Fruit fly (Drosophila melanogaster) ovary, adult (tissue): ENCODE results near the gene CG34303.

Experiments used
- CG17801 ChIP-seq: fragments of 200-800 bp; optimal IDR thresholded peaks from 2 replicates; lab custom pipeline; 2019; ENCODE audit warnings: missing biosample characterization, mild to moderate bottlenecking, missing genetic modification characterization, moderate library complexity; ENCODE audit not compliant: partially characterized antibody

CG34303 gene

DNA sequence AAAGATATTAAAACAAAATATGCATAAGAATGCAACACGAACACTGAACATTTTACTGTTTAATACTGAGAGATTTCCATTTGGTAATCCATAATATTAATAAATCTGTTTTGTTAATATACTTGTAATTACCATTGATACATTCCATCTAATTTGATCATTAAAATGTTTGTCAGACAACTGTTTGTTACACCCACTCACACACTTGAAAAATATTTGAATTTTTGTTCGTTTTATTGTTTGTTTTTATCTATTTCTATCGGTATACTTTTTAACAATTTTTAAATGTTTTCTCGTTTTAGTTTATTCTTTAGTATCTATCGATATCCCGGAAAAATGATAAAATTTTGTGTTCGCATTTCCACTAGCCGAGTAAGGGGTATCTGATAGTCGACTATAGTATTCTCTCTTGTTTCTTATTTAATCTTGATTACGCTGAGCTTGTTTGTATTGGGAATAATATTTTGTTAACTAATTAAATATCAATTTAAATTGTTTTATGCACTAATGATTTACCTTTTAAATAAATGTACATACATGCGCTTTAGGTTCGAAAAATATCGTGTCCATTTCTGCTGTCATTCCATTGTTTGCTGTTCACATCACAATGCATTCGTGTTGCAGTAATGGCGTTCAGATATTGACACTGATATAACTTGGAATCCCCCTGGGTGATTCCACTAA, at the start of gene CG34303:
TSS of gene CG34303 (minus strand) at position 51 of the 684 bp plus-strand sequence.
- no peak for TF ChIP-seq CG17801 (GFP tag; lab: Kevin White, UChicago)

DNA sequence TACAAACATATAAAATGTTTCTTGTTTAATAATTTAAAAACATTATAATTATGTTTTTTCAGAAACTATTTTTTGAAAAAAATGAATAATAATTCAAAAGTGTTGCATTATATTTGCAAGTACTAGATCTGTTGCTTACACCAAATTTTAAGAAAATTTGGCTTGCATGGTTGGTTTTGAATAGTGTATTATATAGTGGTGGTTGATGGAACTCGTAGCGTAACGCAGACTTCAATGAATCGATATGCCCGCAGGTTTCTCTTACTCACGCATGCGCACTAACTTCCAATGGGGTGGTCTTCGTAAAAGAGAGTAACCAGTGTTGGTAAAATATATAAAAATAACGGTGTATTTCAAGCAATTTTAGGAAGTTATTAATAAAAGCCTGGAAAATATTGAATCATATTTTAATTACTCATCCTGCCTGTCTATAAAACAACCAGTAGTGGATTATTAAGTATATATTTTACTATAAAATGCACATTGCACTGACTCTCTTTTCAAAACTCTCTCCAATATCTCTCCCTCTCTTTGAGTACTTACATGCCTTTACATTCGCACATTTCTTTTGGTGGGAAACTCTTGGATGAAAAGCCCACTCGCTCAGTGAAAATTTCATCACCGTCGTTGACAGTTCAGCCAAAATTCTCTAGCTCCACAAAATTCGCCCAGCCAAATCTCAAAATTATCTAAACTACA, 38.6 kb upstream of the CG34303 start, which contains the start of gene Syn:
TSS of gene Syn (plus strand) at position 606 of the 699 bp plus-strand sequence.
- no peak for TF ChIP-seq CG17801 (GFP tag; lab: Kevin White, UChicago)

DNA sequence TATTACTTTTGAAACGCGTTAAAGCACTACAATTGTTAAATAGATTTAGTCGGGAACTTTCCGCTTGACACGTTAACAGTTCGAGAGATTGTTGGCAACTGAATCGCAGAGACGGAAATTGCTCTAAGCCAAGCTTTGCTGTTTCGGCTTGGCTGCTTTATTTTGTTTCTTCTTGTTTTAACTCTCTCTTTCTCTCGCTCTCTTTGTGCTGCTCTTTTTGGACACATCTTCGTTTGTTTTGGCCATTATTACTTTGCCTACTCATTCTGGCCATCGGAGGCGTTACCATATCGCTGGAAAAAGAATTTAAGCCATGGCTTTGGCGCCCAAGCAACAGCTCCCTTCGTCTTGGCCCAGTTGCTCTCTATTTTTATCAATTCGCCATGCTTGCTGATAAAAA, 37.8 kb upstream of the CG34303 start, which contains the start of gene CG12814:
TSS of gene CG12814 (minus strand) at position 84 of the 400 bp plus-strand sequence.
- peak; percentile 80 for TF ChIP-seq CG17801 (GFP tag; lab: Kevin White, UChicago)

DNA sequence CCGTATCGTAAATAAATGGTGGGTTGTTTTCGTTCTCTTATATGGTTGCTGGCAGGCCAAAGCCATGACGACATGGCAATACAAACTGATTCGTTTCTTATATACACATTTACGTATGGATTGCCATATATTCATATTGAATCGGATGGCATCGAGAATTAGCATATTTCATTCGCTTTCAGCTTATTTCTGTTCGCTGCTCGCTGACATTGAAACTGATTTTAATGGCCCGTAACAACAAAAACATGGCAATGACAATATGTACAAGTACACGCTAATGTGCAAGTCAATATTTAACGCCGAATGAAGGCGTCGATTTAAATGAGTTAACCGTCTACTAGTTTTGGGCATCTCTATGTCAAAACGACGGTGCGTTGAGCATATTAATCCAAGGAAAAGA, 34.3 kb upstream of the CG34303 start:
- TF ChIP-seq CG17801 (GFP tag; lab: Kevin White, UChicago) = no peak

DNA sequence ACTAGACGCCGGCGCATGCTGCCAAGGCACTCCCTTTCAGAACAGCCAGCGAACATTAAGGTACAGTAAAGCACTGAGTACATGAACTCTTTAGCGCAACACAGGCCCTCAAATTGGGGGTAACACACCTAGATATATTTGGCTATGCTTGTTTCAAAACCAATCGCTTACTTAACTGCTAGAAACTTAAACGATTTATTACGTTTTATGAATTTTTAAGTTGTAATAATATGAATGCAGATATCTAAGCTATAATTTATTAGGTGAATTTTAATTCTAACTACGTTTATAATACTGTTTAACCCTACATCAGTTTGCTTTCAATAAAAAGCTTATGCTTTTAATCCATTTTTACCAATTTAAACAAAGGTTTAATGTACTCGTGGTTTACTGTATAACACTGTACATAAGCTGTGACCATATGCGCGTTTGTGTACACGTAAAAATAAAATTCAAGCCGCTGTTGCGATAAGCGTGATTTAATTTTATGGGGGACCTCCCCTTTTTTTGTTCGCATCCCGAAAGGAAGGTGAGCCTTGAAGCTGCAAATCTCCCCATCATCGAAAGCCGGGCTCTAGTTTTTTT, 25.3 kb upstream of the CG34303 start:
- no peak for TF ChIP-seq CG17801 (GFP tag; lab: Kevin White, UChicago)

DNA sequence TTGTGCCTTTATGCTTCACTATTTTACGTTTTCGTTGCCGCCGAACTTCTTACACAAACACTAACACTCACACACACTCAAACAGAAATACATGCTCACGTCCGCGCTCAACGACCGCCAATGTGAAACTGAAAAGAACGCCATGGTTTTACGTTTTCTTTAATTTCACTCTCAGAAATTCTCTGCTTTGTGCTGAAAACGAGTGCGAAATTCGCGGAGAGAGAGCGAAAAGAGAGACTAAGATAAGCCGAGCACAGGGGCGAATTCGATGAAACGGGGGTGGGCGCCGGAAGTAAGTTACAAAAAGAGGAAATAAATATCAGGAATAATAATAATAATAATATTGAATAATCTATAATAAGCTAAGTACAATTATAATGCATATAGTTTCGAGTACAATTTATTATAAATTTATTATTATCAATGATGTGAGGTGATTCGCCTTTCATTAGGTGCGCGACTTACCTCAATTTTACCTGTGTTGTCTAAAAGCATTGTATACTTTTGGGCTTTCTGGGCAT, 18.7 kb upstream of the CG34303 start, which contains the start of gene Best1:
TSS of gene Best1 (minus strand) at position 132 of the 521 bp plus-strand sequence.
- TF ChIP-seq CG17801 (GFP tag; lab: Kevin White, UChicago) = peak; percentile 96

DNA sequence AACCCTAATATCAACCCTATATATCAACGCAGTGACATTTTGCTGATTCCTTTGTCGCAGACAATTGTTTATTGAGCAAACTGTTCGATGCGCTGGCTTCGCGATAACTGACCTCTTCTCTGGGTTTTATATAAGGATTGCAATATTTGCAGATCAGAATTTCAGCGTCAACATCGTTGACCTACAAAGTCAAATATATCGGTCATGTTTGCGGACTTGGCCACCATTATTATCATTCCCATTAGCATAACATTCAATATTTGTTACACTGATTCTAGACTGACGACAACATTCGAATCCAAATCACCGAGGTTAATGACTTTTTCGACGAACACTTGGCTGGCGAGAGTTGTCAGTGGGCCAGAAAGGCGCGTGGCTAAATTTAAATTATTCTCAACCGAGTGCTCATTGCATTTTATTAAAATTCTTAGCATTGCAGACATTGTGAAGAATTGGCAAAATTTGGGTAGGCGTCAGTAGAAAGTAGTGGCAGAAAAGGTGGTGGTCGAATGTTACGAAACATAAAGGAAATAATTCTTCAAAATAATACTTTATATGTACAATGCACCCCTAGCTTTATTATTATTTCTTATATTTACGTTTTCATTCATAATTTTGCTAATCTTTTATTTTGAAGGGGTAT, 17.6 kb upstream of the CG34303 start:
- no peak for TF ChIP-seq CG17801 (GFP tag; lab: Kevin White, UChicago)

DNA sequence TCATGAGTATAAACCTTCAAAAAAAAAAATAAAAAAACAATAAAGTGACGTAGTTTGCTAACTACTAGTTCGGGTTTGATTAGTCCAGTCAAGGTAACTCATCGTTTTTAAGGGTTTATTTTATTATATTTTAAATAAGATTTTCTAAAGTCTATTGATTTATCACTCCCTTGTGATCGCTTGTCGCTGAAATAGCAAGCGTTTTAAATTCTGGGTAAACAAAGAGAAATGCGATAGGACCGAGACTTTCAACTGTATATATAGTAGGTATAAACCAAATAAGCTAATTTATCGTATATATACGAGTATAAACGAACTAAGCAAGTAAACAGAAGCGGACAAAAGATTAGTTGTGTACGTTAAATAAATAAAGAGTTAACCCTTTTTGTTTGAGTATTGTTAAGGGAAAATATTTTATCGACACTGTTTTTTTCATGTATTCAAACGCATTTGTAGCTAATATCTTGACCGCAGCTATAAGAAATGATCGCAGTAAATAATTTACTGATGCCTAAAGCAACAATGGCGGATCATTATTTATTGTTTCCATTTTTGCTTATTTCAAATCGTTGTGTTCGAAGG, 16.9 kb upstream of the CG34303 start:
- peak; percentile 81 for TF ChIP-seq CG17801 (GFP tag; lab: Kevin White, UChicago)

DNA sequence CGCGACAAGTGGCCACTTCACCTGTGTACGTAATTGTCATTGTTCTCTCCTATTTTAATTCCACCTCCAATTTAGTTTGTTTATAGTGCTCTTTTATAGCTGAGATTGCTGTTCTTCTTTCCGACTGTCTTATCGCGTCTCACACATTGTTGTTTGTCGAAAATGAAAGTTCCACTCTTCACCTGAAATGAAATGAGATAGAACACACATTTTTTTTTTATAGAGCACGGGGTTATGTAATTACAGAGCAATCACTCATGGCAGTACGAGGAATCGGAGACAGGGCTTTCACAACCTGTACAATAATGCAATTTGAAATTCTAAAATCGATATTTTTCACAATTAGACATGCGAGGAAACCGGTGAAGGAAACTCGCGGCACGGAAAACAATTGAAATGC, 15.6 kb upstream of the CG34303 start:
- TF ChIP-seq CG17801 (GFP tag; lab: Kevin White, UChicago) = no peak

DNA sequence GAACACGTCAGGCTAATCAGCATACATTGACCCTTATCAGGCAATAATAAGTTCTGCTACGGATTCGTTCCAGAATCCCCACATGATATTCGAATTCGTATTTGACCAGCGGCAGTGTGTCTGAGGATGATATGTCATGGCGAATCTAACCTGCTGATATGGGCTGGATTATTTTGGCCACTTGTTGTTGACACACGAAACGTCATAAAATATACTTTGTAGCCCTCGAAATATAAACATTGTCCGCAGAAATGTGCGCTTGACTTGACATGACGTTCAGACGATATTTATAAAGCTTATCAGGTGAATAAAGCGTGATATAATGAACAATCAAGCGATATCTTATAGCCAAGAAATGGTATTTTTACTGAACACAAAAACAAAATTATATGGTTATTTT, 14.7 kb upstream of the CG34303 start:
- TF ChIP-seq CG17801 (GFP tag; lab: Kevin White, UChicago) = no peak

DNA sequence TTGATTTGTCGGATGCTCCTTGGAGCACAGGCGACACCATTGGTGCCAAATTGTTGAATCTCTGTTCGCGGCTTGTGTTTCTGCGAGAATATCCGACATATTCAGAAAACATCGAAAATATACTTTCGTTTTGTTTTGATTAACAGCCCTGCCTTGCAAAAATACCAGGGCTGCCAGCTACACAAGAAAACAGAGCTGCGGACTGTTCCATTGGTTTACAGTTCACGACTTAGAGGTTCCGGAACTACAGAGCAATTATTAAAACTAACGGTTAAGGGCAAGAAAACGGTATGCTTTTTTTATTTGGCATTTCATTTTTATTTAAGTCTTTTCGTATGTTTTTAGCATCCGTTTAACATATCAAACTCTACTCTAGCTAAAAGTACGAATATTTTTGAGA, 9.5 kb upstream of the CG34303 start, which contains the start of gene CG6254:
TSS of gene CG6254 (minus strand) at position 169 of the 400 bp plus-strand sequence.
- peak; percentile 54 for TF ChIP-seq CG17801 (GFP tag; lab: Kevin White, UChicago)

DNA sequence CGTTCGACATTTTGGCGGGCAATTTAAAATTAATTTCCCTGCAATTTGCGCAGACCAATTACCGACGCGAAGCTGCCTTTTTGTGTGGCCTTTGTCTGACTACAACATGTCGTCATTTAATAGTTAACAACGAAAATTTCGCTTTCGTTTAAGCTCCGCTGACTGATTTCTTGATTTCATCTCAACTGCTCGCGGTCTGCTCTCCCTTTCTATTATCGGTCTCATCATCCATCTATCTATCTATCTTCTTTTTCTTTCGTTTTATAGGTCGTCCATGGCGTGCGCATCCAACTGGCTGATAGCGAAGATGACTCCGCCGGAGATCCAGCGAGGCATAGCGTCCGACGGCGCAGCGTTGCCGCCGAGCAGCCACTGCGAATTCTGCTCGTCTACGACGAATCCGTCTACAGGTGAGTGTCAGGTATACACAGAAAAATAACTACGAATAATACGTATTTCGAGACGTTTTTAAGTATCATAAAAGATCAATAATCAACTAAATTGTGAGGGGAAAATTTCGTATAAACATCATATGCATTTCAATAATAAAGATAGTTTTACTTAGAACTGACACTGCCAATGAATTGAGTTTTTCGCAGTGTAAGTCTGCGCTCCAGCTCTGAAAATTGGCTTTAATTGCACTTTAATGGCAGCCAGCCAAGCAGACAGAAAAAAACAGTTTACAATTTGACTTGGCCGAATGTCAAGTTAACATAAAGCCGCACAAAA, 2.4 kb upstream of the CG34303 start:
- no peak for TF ChIP-seq CG17801 (GFP tag; lab: Kevin White, UChicago)

DNA sequence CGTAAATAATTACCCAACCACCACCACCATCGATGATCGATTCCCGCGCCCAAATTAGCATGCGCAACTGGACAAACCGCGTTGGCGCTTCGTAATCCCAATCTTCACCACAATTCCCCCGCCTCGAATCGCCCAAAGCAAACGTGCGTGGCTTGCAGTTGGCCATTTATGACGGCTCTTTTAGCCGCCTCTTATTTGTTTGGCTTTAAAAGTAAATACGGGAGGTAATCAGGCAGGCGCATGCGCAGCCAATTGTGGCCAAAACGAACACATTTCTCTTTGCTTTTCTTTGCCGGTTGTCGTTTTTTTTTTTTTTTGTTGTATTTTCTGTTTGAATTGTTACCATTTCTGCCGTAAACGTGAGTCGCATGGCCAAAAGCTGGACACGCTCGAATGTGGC, 1.1 kb downstream of the CG34303 start:
- TF ChIP-seq CG17801 (GFP tag; lab: Kevin White, UChicago) = no peak
